Fruit fly (Drosophila melanogaster) whole organism, adult: ENCODE measurements around the gene Cyp304a1.

Source experiments
- CG11617 ChIP-seq: fragments of 200-800 bp; sonication (Bioruptor generic); optimal IDR thresholded peaks from 2 replicates; lab custom pipeline; 2017; ENCODE audit warnings: mild to moderate bottlenecking, missing biosample characterization, missing genetic modification reagents, missing genetic modification characterization
- CG12768 ChIP-seq: fragments of 200-800 bp; sonication (Bioruptor generic); optimal IDR thresholded peaks from 2 replicates; lab custom pipeline; 2017; ENCODE audit warnings: missing biosample characterization, missing genetic modification characterization, mild to moderate bottlenecking, moderate library complexity, missing genetic modification reagents
- CG14711 ChIP-seq: fragments of 200-800 bp; sonication (Bioruptor generic); optimal IDR thresholded peaks from 2 replicates; lab custom pipeline; 2018; ENCODE audit warnings: missing biosample characterization, mild to moderate bottlenecking, missing genetic modification characterization, moderate library complexity
- CG1620 ChIP-seq: fragments of 200-800 bp; sonication (Bioruptor generic); optimal IDR thresholded peaks from 2 replicates; lab custom pipeline; 2016; ENCODE audit warnings: missing biosample characterization, missing genetic modification characterization
- CG33017 ChIP-seq: fragments of 200-800 bp; sonication (Bioruptor generic); optimal IDR thresholded peaks from 2 replicates; lab custom pipeline; 2018; ENCODE audit warnings: missing biosample characterization, mild to moderate bottlenecking, missing genetic modification characterization, moderate library complexity
- CG5204 ChIP-seq: fragments of 200-800 bp; sonication (Bioruptor generic); optimal IDR thresholded peaks from 2 replicates; lab custom pipeline; 2016; ENCODE audit warnings: missing biosample characterization, missing genetic modification characterization
- CG7045 ChIP-seq: fragments of 200-800 bp; sonication (Bioruptor generic); optimal IDR thresholded peaks from 2 replicates; lab custom pipeline; 2017; ENCODE audit warnings: missing biosample characterization, mild to moderate bottlenecking, missing genetic modification characterization
- CG7101 ChIP-seq: fragments of 200-800 bp; sonication (Bioruptor generic); optimal IDR thresholded peaks from 2 replicates; lab custom pipeline; 2018; ENCODE audit warnings: missing biosample characterization, mild to moderate bottlenecking, missing genetic modification characterization, moderate library complexity
- Clk ChIP-seq: fragments of 200-800 bp; sonication (Bioruptor generic); optimal IDR thresholded peaks from 2 replicates; lab custom pipeline; 2017; ENCODE audit warnings: missing biosample characterization, missing genetic modification characterization
- Crg-1 ChIP-seq: fragments of 200-800 bp; sonication (Bioruptor generic); optimal IDR thresholded peaks from 2 replicates; lab custom pipeline; 2016; ENCODE audit warnings: missing biosample characterization, missing genetic modification characterization
- Hr96 ChIP-seq: fragments of 200-800 bp; sonication (Bioruptor generic); optimal IDR thresholded peaks from 2 replicates; lab custom pipeline; 2016; ENCODE audit warnings: missing biosample characterization, missing genetic modification characterization
- Mnt ChIP-seq: fragments of 200-800 bp; sonication (Bioruptor generic); optimal IDR thresholded peaks from 2 replicates; lab custom pipeline; 2016; ENCODE audit warnings: missing biosample characterization, mild to moderate bottlenecking, missing genetic modification characterization
- bab1 ChIP-seq: fragments of 200-800 bp; sonication (Bioruptor generic); optimal IDR thresholded peaks from 3 replicates; lab custom pipeline; 2019; ENCODE audit warnings: missing biosample characterization, mild to moderate bottlenecking, missing genetic modification characterization, moderate library complexity
- cic ChIP-seq: fragments of 200-800 bp; sonication (Bioruptor generic); optimal IDR thresholded peaks from 2 replicates; lab custom pipeline; 2017; ENCODE audit warnings: missing biosample characterization, mild to moderate bottlenecking, missing genetic modification characterization, moderate library complexity
- cnc ChIP-seq, 2 experiments: fragments of >200 bp; optimal IDR thresholded peaks; 2 replicates each; lab custom pipeline; 2017
- kay ChIP-seq: fragments of 200-800 bp; sonication (Bioruptor generic); peaks from one replicate; lab custom pipeline; 2016; ENCODE audit warnings: missing biosample characterization, missing genetic modification characterization, borderline replicate concordance
- ovo ChIP-seq: fragments of 200-800 bp; sonication (Bioruptor generic); optimal IDR thresholded peaks from 2 replicates; lab custom pipeline; 2016; ENCODE audit warnings: missing biosample characterization, missing genetic modification characterization
- pad ChIP-seq: fragments of 200-800 bp; sonication (Bioruptor generic); optimal IDR thresholded peaks from 3 replicates; lab custom pipeline; 2017; ENCODE audit warnings: missing biosample characterization, missing genetic modification characterization, mild to moderate bottlenecking, moderate library complexity, missing genetic modification reagents
- tj ChIP-seq: fragments of 200-800 bp; sonication (Bioruptor generic); optimal IDR thresholded peaks from 3 replicates; lab custom pipeline; 2017; ENCODE audit warnings: missing biosample characterization, mild to moderate bottlenecking, missing genetic modification characterization, moderate library complexity
- toe ChIP-seq: fragments of 200-800 bp; sonication (Bioruptor generic); optimal IDR thresholded peaks from 2 replicates; lab custom pipeline; 2016; ENCODE audit warnings: missing biosample characterization, missing genetic modification characterization

Cyp304a1 gene

DNA sequence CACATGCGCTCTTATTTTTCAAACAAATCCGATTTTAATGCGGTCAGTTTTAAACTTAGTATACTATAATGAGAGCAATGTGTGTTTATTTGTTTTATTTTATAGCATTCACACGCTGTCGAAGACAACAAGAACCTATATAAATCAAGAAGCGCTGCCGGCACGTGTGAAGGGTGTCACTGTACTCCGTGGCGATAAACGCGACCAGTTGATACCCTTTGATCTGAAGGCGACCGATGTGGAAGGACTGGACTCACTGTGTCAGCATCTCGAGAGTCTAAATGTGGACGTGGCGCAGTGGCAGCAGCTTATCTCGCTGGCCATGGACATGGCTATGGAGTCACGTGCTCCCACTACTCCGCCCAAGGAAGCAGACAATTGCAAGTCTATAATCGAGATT lies 979 bp upstream of the Cyp304a1 start:
- TF ChIP-seq CG14711 (tag; lab: Kevin White, UChicago) (no peak), Mnt (GFP tag; lab: Kevin White, UChicago) (no peak), Clk (no peak), bab1 (GFP tag; lab: Kevin White, UChicago) (no peak), Hr96 (no peak), kay (GFP tag; lab: Kevin White, UChicago) (no peak)

DNA sequence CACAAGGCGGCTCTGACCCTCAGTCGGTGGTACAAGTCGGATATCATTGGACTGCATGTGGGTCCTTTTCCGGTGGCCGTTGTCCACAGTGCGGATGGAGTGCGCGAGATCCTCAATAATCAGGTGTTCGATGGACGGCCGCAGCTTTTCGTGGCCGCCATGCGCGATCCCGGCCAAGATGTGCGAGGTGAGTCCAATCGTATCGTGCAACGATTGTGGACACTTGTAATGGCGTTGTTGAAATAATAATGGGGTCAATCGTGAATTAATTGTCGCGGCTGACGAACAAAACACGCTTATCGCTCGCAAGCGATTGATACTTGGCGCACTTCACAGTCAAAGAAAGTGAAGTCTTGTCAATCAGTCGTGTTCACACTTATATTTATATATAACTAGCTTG lies 452 bp downstream of the Cyp304a1 start:
- no peak for TF ChIP-seq Crg-1 (GFP tag; lab: Kevin White, UChicago)
- TF ChIP-seq CG33017 (tag; lab: Kevin White, UChicago) = no peak
- no peak for TF ChIP-seq cnc (optimal IDR thresholded peaks at IDR 0.05; lab: Kevin White, UChicago)
- TF ChIP-seq Clk = no peak
- TF ChIP-seq CG5204 (GFP tag; lab: Kevin White, UChicago) = no peak
- no peak for TF ChIP-seq cic (GFP tag; lab: Kevin White, UChicago)
- no peak for TF ChIP-seq Mnt (GFP tag; lab: Kevin White, UChicago)
- no peak for TF ChIP-seq CG12768 (GFP tag; lab: Kevin White, UChicago)
- TF ChIP-seq CG14711 (tag; lab: Kevin White, UChicago) = no peak
- TF ChIP-seq CG11617 = no peak
- no peak for TF ChIP-seq CG7045
- no peak for TF ChIP-seq CG7101 (tag; lab: Kevin White, UChicago)
- TF ChIP-seq bab1 (GFP tag; lab: Kevin White, UChicago) = no peak
- TF ChIP-seq tj = no peak
- no peak for TF ChIP-seq CG1620 (GFP tag; lab: Kevin White, UChicago)
- TF ChIP-seq Hr96 = no peak
- TF ChIP-seq ovo (GFP tag; lab: Kevin White, UChicago) = no peak

DNA sequence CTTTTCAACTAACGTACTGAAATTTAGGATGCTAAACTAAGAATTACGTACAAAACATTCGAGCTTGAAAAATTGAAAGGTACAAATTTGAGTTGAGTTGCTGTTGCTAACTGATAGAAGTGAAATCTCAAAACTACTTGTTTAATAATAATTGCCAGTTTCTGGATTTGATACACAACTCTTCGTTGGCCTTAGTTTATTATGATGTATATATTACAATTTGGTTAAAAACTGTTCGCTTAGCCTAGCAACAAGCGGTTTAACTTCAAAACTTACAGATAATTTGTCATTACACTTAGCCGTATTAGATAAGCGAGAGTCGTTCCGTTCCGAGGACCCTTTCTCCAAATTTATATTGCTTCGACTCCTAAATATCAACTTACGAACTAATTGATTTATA lies 4.0 kb downstream of the Cyp304a1 start, which contains the start of the genes CG14384 and grsm:
TSS of gene CG14384 (minus strand) at position 101 of the 400 bp plus-strand sequence.
TSS of gene grsm (minus strand) at position 101 of the 400 bp plus-strand sequence.
- TF ChIP-seq ovo (GFP tag; lab: Kevin White, UChicago) (no peak), bab1 (GFP tag; lab: Kevin White, UChicago) (no peak), toe (GFP tag; lab: Kevin White, UChicago) (no peak), Clk (no peak), CG14711 (tag; lab: Kevin White, UChicago) (no peak), kay (GFP tag; lab: Kevin White, UChicago) (peak; percentile 44)

DNA sequence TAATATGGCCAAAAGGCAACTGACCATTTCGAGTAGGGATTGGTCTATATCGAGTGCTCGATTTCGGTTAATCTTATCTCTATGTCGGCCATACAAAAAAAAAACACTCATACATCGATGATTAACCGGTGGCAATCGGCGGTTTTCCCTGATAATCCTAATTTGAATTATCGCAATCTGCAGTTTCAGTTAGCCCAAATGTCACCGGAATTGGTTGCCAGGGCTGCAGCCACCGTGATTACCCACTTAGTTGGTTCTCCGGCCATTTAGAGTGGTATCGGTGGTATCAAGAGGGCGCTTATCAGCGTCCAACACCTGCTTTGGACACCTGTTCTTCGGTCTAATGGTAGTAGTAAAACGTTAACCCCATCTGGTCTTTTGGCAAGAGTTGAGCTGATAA lies 8.5 kb downstream of the Cyp304a1 start:
- no peak for TF ChIP-seq cnc (optimal IDR thresholded peaks at IDR 0.05; lab: Kevin White, UChicago)
- TF ChIP-seq ovo (GFP tag; lab: Kevin White, UChicago) = no peak
- no peak for TF ChIP-seq cic (GFP tag; lab: Kevin White, UChicago)
- TF ChIP-seq CG7045 = no peak
- TF ChIP-seq Mnt (GFP tag; lab: Kevin White, UChicago) = peak; percentile 13
- TF ChIP-seq CG1620 (GFP tag; lab: Kevin White, UChicago) = no peak
- TF ChIP-seq toe (GFP tag; lab: Kevin White, UChicago) = no peak

DNA sequence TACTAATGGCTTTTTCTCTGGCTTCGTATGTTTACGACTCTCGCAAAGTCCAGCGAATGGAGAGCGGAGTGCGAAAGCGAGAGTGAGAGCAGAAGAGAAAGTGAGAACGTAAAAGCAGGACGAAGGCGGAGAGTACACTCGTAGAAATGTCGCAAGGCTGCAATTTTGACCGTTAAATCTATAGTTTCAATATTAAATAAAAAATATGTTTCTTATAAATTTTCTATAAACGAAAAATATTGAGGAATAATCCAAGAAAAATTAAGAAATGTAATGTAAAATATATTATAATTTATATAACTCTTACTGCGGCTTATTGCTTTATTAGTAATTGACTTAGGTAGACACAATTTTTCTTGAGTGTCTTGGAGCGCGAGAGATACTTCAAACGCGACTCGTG lies 10.9 kb downstream of the Cyp304a1 start:
- TF ChIP-seq Clk (no peak), cic (GFP tag; lab: Kevin White, UChicago) (no peak), CG5204 (GFP tag; lab: Kevin White, UChicago) (no peak), CG33017 (tag; lab: Kevin White, UChicago) (peak; percentile 5)

DNA sequence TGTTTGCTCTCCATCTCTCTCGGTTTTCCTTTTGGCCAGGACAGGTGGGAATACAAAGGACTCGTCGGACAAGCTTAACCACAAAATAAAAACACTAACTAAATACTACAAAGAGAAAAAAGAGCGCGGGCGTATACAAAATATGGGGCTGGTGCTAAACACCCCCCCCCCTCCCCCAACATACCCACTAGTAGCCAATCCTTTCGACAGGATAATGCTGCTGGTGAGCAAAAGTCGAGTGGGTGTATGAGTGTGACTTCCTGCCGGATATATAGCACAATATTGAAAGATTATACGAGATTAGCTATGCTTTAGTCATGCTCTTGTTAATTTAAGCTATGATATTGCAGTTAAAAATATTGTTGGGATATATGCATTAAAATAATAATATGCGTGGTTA lies 11.6 kb downstream of the Cyp304a1 start:
- TF ChIP-seq Hr96 = no peak
- TF ChIP-seq cnc (optimal IDR thresholded peaks at IDR 0.05; lab: Kevin White, UChicago) = no peak
- TF ChIP-seq Clk = no peak
- TF ChIP-seq toe (GFP tag; lab: Kevin White, UChicago) = no peak

DNA sequence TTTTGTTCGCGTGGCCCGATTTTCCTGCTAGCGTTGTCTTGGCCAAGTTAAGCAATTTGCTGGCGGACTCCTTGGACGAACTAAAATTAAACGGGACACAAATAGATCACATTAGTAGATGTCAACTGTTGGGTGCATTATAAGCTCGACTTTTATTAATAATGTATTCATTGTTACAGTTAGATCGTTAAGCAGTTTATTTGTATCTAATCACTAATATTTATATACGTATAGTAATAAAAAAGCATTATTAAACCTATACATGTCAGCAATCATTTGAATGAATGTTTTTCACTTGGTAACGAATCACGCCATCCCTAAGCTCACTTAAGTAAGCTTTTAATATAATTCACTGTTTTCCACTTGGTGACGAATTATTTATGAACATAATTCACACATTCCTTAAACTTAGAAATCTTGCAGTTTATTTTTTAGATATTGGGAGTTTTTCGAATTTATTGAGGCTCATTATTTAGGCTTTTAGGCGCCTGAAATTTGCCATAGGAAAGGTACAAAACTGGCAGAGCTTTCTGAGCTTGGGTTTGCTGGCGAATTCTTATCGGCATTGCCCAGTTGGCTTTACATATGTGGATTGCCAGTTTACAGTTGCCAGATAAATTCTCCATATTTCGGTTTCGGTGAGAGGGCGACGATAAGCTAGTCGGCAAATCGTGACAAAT lies 13.9 kb downstream of the Cyp304a1 start, which contains the start of the genes CG7381 and CG7091:
TSS of gene CG7381 (minus strand) at position 101 of the 680 bp plus-strand sequence.
TSS of gene CG7091 (plus strand) at position 630 of the 680 bp plus-strand sequence.
- no peak for TF ChIP-seq cnc (optimal IDR thresholded peaks at IDR 0.05; lab: Kevin White, UChicago)
- peak; percentile 48 for TF ChIP-seq kay (GFP tag; lab: Kevin White, UChicago)
- TF ChIP-seq bab1 (GFP tag; lab: Kevin White, UChicago) = peak; percentile 0
- peak; percentile 70 for TF ChIP-seq pad (GFP tag; lab: Kevin White, UChicago)
- no peak for TF ChIP-seq Hr96
